Worm (Caenorhabditis elegans) whole organism, L1 larva: ENCODE results near the gene F45B8.5.

Experiments used
- C04F5.9 ChIP-seq: sonication (generic microtip); optimal IDR thresholded peaks from 2 replicates; lab custom pipeline; 2016; ENCODE audit warnings: missing genetic modification characterization, missing compliant biosample characterization
- C16A3.4 ChIP-seq: fragments of 150-350 bp; optimal IDR thresholded peaks from 2 replicates; lab custom pipeline; 2014; ENCODE audit warnings: missing biosample characterization, missing genetic modification characterization
- C34B4.2 ChIP-seq: sonication (generic microtip); optimal IDR thresholded peaks from 2 replicates; lab custom pipeline; 2017; ENCODE audit warnings: mild to moderate bottlenecking, missing genetic modification characterization, missing compliant biosample characterization
- F16B12.6 ChIP-seq: fragments of 150-350 bp; optimal IDR thresholded peaks from 2 replicates; lab custom pipeline; 2014; ENCODE audit warnings: missing biosample characterization, missing genetic modification characterization
- aha-1 ChIP-seq: fragments of 150-350 bp; optimal IDR thresholded peaks from 2 replicates; lab custom pipeline; 2014; ENCODE audit warnings: missing biosample characterization, missing genetic modification characterization
- ceh-63 ChIP-seq: fragments of 200-800 bp; sonication (Bioruptor generic); optimal IDR thresholded peaks from 2 replicates; lab custom pipeline; 2018; ENCODE audit warnings: mild to moderate bottlenecking, missing genetic modification characterization, missing compliant biosample characterization
- ceh-8 ChIP-seq: fragments of 200-800 bp; sonication (Bioruptor generic); optimal IDR thresholded peaks from 2 replicates; lab custom pipeline; 2018; ENCODE audit warnings: mild to moderate bottlenecking, missing genetic modification characterization, moderate library complexity, missing compliant biosample characterization
- ceh-82 ChIP-seq, 3 experiments: fragments of 150-350 bp in 1 of 3; sonication (generic microtip) in 2 of 3; optimal IDR thresholded peaks; 2 replicates each; lab custom pipeline; 2014 to 2017; ENCODE audit warnings: missing biosample characterization in 3 of 3, missing genetic modification characterization in 3 of 3
- ceh-88 ChIP-seq: fragments of 200-800 bp; sonication (Bioruptor generic); IDR thresholded peaks from 2 replicates; pipeline ENCODE4 v1.3.6; 2022; ENCODE audit warnings: missing genetic modification characterization, missing compliant biosample characterization
- ces-1 ChIP-seq: fragments of 150-350 bp; optimal IDR thresholded peaks from 2 replicates; lab custom pipeline; 2014; ENCODE audit warnings: missing biosample characterization, missing genetic modification reagents, missing genetic modification characterization
- dpl-1 ChIP-seq, 3 experiments: fragments of 150-350 bp in 2 of 3; sonication (generic microtip) in 1 of 3; optimal IDR thresholded peaks; 2 replicates each; lab custom pipeline; 2014 to 2017; ENCODE audit warnings: missing biosample characterization in 3 of 3, missing genetic modification characterization in 3 of 3, missing genetic modification reagents in 3 of 3
- egl-13 ChIP-seq: sonication (generic microtip); optimal IDR thresholded peaks from 2 replicates; lab custom pipeline; 2016; ENCODE audit warnings: missing genotype, missing genetic modification reagents, missing genetic modification characterization, missing compliant biosample characterization
- egl-27 ChIP-seq, 2 experiments: fragments of 150-350 bp in 1 of 2; sonication (generic microtip); optimal IDR thresholded peaks; 3 replicates each; lab custom pipeline; 2017 to 2018; ENCODE audit warnings: missing biosample characterization in 2 of 2, missing genetic modification characterization in 2 of 2, missing genetic modification reagents in 2 of 2
- elt-2 ChIP-seq: sonication (generic microtip); optimal IDR thresholded peaks from 2 replicates; lab custom pipeline; 2016; ENCODE audit warnings: missing genetic modification characterization, mild to moderate bottlenecking, inconsistent platforms, missing compliant biosample characterization, missing genetic modification reagents
- fkh-10 ChIP-seq: sonication (generic microtip); optimal IDR thresholded peaks from 2 replicates; lab custom pipeline; 2017; ENCODE audit warnings: missing biosample characterization, missing genetic modification reagents, missing genetic modification characterization
- grh-1 ChIP-seq: fragments of 200-800 bp; sonication (Bioruptor generic); IDR thresholded peaks from 2 replicates; pipeline ENCODE4 v1.3.6; 2022; ENCODE audit warnings: missing genetic modification reagents, missing genetic modification characterization, missing compliant biosample characterization
- hpl-2 ChIP-seq: fragments of 150-350 bp; optimal IDR thresholded peaks from 2 replicates; lab custom pipeline; 2014; ENCODE audit warnings: missing biosample characterization, missing genetic modification reagents, missing genetic modification characterization
- lin-13 ChIP-seq: fragments of 150-350 bp; optimal IDR thresholded peaks from 2 replicates; lab custom pipeline; 2014; ENCODE audit warnings: missing biosample characterization, missing genetic modification reagents, missing genetic modification characterization
- lin-14 ChIP-seq: fragments of 200-800 bp; sonication (Bioruptor generic); optimal IDR thresholded peaks from 2 replicates; lab custom pipeline; 2018; ENCODE audit warnings: mild to moderate bottlenecking, missing genetic modification characterization, moderate library complexity, missing compliant biosample characterization
- lin-15B ChIP-seq: fragments of 150-350 bp; sonication (generic microtip); optimal IDR thresholded peaks from 3 replicates; lab custom pipeline; 2014; ENCODE audit warnings: missing biosample characterization, missing genetic modification characterization
- lin-35 ChIP-seq, 2 experiments: fragments of 150-350 bp; optimal IDR thresholded peaks; 2 replicates each; lab custom pipeline; 2014; ENCODE audit warnings: missing biosample characterization in 2 of 2, missing genetic modification characterization in 2 of 2, missing genetic modification reagents in 2 of 2
- lin-39 ChIP-seq: fragments of 150-350 bp; optimal IDR thresholded peaks from 2 replicates; lab custom pipeline; 2014; ENCODE audit warnings: missing biosample characterization, missing genetic modification reagents, missing genetic modification characterization
- lir-3 ChIP-seq: sonication (generic microtip); optimal IDR thresholded peaks from 2 replicates; lab custom pipeline; 2016; ENCODE audit warnings: mild to moderate bottlenecking, missing genetic modification characterization, moderate library complexity, missing compliant biosample characterization; ENCODE audit not compliant: poor library complexity
- lsy-2 ChIP-seq, 2 experiments: fragments of 150-350 bp; optimal IDR thresholded peaks; 2 replicates each; lab custom pipeline; 2014; ENCODE audit warnings: missing biosample characterization in 2 of 2, missing genetic modification characterization in 2 of 2
- mab-9 ChIP-seq: fragments of 200-800 bp; sonication (Bioruptor generic); IDR thresholded peaks from 2 replicates; pipeline ENCODE4 v1.3.6; 2022; ENCODE audit warnings: missing genetic modification reagents, missing genetic modification characterization, missing compliant biosample characterization
- nhr-11 ChIP-seq: fragments of 150-350 bp; optimal IDR thresholded peaks from 2 replicates; lab custom pipeline; 2014; ENCODE audit warnings: missing biosample characterization, missing genetic modification characterization
- nhr-12 ChIP-seq: sonication (generic microtip); optimal IDR thresholded peaks from 2 replicates; lab custom pipeline; 2017; ENCODE audit warnings: missing biosample characterization, missing genetic modification characterization
- nhr-20 ChIP-seq: sonication (generic microtip); optimal IDR thresholded peaks from 2 replicates; lab custom pipeline; 2016; ENCODE audit warnings: mild to moderate bottlenecking, missing genetic modification characterization, missing compliant biosample characterization
- nhr-28 ChIP-seq: fragments of 150-350 bp; optimal IDR thresholded peaks from 2 replicates; lab custom pipeline; 2014; ENCODE audit warnings: missing biosample characterization, missing genetic modification characterization
- nhr-47 ChIP-seq: sonication (generic microtip); optimal IDR thresholded peaks from 2 replicates; lab custom pipeline; 2016; ENCODE audit warnings: mild to moderate bottlenecking, missing genetic modification characterization, moderate library complexity, missing compliant biosample characterization
- nhr-71 ChIP-seq: sonication (generic microtip); optimal IDR thresholded peaks from 2 replicates; lab custom pipeline; 2016; ENCODE audit warnings: mild to moderate bottlenecking, missing genetic modification characterization, moderate library complexity, missing compliant biosample characterization
- nhr-77 ChIP-seq: fragments of 150-350 bp; optimal IDR thresholded peaks from 2 replicates; lab custom pipeline; 2014; ENCODE audit warnings: missing biosample characterization, missing genetic modification characterization
- nhr-90 ChIP-seq: sonication (generic microtip); optimal IDR thresholded peaks from 2 replicates; lab custom pipeline; 2016; ENCODE audit warnings: mild to moderate bottlenecking, missing genetic modification characterization, missing compliant biosample characterization; ENCODE audit not compliant: poor library complexity
- rnt-1 ChIP-seq: sonication (generic microtip); optimal IDR thresholded peaks from 2 replicates; lab custom pipeline; 2016; ENCODE audit warnings: mild to moderate bottlenecking, missing genetic modification characterization, moderate library complexity, missing compliant biosample characterization
- snpc-4 ChIP-seq: fragments of 150-350 bp; optimal IDR thresholded peaks from 2 replicates; lab custom pipeline; 2014; ENCODE audit warnings: missing biosample characterization, missing genetic modification characterization
- snu-23 ChIP-seq: sonication (generic microtip); optimal IDR thresholded peaks from 2 replicates; lab custom pipeline; 2016; ENCODE audit warnings: missing genetic modification characterization, missing compliant biosample characterization
- sup-37 ChIP-seq: fragments of 200-800 bp; sonication (Bioruptor generic); optimal IDR thresholded peaks from 2 replicates; lab custom pipeline; 2018; ENCODE audit warnings: mild to moderate bottlenecking, missing genetic modification characterization, missing compliant biosample characterization
- swsn-7 ChIP-seq: sonication (generic microtip); optimal IDR thresholded peaks from 2 replicates; lab custom pipeline; 2016; ENCODE audit warnings: missing genetic modification characterization, missing compliant biosample characterization
- tbx-2 ChIP-seq: sonication (generic microtip); optimal IDR thresholded peaks from 2 replicates; lab custom pipeline; 2016; ENCODE audit warnings: missing genetic modification characterization, missing compliant biosample characterization
- unc-130 ChIP-seq: fragments of 150-350 bp; optimal IDR thresholded peaks from 2 replicates; lab custom pipeline; 2017; ENCODE audit warnings: missing biosample characterization, missing genetic modification characterization, inconsistent platforms
- unc-86 ChIP-seq: sonication (generic microtip); optimal IDR thresholded peaks from 2 replicates; lab custom pipeline; 2016; ENCODE audit warnings: missing genetic modification characterization, missing compliant biosample characterization
- xbp-1 ChIP-seq: sonication (generic microtip); optimal IDR thresholded peaks from 2 replicates; lab custom pipeline; 2016; ENCODE audit warnings: missing genetic modification characterization, missing compliant biosample characterization
- zag-1 ChIP-seq: fragments of 150-350 bp; optimal IDR thresholded peaks from 2 replicates; lab custom pipeline; 2014; ENCODE audit warnings: missing biosample characterization, missing genetic modification characterization

F45B8.5 gene

ce11 chrX:15006847-15007358 is 41.0 kb downstream of the F45B8.5 start, which contains the start of gene ergi-2 (continued):
- peak; percentile 11 for TF ChIP-seq swsn-7 (tag; lab: Kevin White, UChicago)

ce11 chrX:15008697-15009096 is 42.8 kb downstream of the F45B8.5 start:
- no peak for TF ChIP-seq elt-2 (tag; lab: Kevin White, UChicago)
- 0 out of 2 replicates have a peak, but pooled peaks have one; percentile 13 for TF ChIP-seq ceh-88 (GFP tag; lab: Robert Waterston, UW)
- no peak for TF ChIP-seq C34B4.2
- peak; percentile 40 for TF ChIP-seq nhr-71 (tag; lab: Kevin White, UChicago)
- TF ChIP-seq egl-13 = peak; percentile 61
- TF ChIP-seq snpc-4 (tag; lab: Kevin White, UChicago) = no peak
- no peak for TF ChIP-seq lin-35 (GFP tag; optimal IDR thresholded peaks at IDR 0.05; lab: Kevin White, UChicago)
- TF ChIP-seq nhr-77 (tag; lab: Kevin White, UChicago) = no peak
- TF ChIP-seq nhr-12 (tag; lab: Kevin White, UChicago) = no peak
- peak; percentile 72 for TF ChIP-seq lin-14 (GFP tag; lab: Kevin White, UChicago)
- TF ChIP-seq C04F5.9 (tag; lab: Kevin White, UChicago) = no peak
- no peak for TF ChIP-seq hpl-2
- no peak for TF ChIP-seq aha-1 (tag; lab: Kevin White, UChicago)
- TF ChIP-seq nhr-20 (tag; lab: Kevin White, UChicago) = no peak
- TF ChIP-seq swsn-7 (tag; lab: Kevin White, UChicago) = peak; percentile 15
- TF ChIP-seq ceh-82 (tag; optimal IDR thresholded peaks at IDR 0.05; lab: Kevin White, UChicago) = no peak
- peak; percentile 54 for TF ChIP-seq unc-86 (tag; lab: Kevin White, UChicago)
- no peak for TF ChIP-seq nhr-11

- TF ChIP-seq nhr-90 (tag; lab: Kevin White, UChicago) (no peak), ces-1 (no peak), ceh-63 (GFP tag; lab: Kevin White, UChicago) (no peak), nhr-77 (tag; lab: Kevin White, UChicago) (no peak), snpc-4 (tag; lab: Kevin White, UChicago) (peak; percentile 26), xbp-1 (tag; lab: Kevin White, UChicago) (no peak)
Measured at ce11 chrX:15010941-15011340, 45.1 kb downstream of the F45B8.5 start.

- no peak for TF ChIP-seq lin-15B (tag; lab: Kevin White, UChicago)
- TF ChIP-seq nhr-28 (tag; lab: Kevin White, UChicago) = no peak
- peak; percentile 41 for TF ChIP-seq lin-14 (GFP tag; lab: Kevin White, UChicago)
- TF ChIP-seq fkh-10 = peak; percentile 86
- TF ChIP-seq zag-1 (tag; lab: Kevin White, UChicago) = no peak
- no peak for TF ChIP-seq egl-13
Measured at ce11 chrX:15011526-15012274, 45.8 kb downstream of the F45B8.5 start.

ce11 chrX:15013941-15014453 is 48.1 kb downstream of the F45B8.5 start:
- TF ChIP-seq rnt-1 (tag; lab: Kevin White, UChicago) (peak; percentile 63), C04F5.9 (tag; lab: Kevin White, UChicago) (no peak), lin-39 (tag; lab: Kevin White, UChicago) (no peak), tbx-2 (tag; lab: Kevin White, UChicago) (no peak), lir-3 (tag; lab: Kevin White, UChicago) (no peak), unc-130 (tag; lab: Kevin White, UChicago) (peak; percentile 37), mab-9 (GFP tag; lab: Robert Waterston, UW) (no peak), lin-14 (GFP tag; lab: Kevin White, UChicago) (peak; percentile 68), lsy-2 (tag; optimal IDR thresholded peaks at IDR 0.05; lab: Kevin White, UChicago) (peak in 1 of 2 experiments; percentile 17), dpl-1 (GFP tag; optimal IDR thresholded peaks at IDR 0.05; lab: Kevin White, UChicago) (no peak), lin-13 (GFP tag; lab: Kevin White, UChicago) (no peak), snu-23 (GFP tag; lab: Kevin White, UChicago) (peak; percentile 9), F16B12.6 (tag; lab: Kevin White, UChicago) (no peak), ceh-8 (GFP tag; lab: Kevin White, UChicago) (no peak), C16A3.4 (tag; lab: Kevin White, UChicago) (no peak), grh-1 (GFP tag; lab: Robert Waterston, UW) (no peak), sup-37 (GFP tag; lab: Kevin White, UChicago) (no peak), egl-27 (tag; optimal IDR thresholded peaks at IDR 0.05; lab: Kevin White, UChicago) (no peak), nhr-71 (tag; lab: Kevin White, UChicago) (peak; percentile 52), nhr-47 (tag; lab: Kevin White, UChicago) (no peak)
